Fruit fly (Drosophila melanogaster): Measurements from ENCODE around the gene CG4116.

CG4116 gene

dm6 chrX:3085839-3086238, 18.5 kb upstream of the CG4116 start (continued):
- TF ChIP-seq CG32767 (GFP tag; IDR thresholded peaks at IDR 0.05) = peak; percentile 56
- no peak for TF ChIP-seq Bgb (GFP tag; IDR thresholded peaks at IDR 0.05; ENCODE audit: partially characterized antibody)
- TF ChIP-seq vfl (GFP tag; optimal IDR thresholded peaks at IDR 0.05) = peak; percentile 43
- no peak for TF ChIP-seq Elba2 (GFP tag; optimal IDR thresholded peaks at IDR 0.05)
- TF ChIP-seq MESR4 (GFP tag; optimal IDR thresholded peaks at IDR 0.05) = no peak
- TF ChIP-seq corto (GFP tag; optimal IDR thresholded peaks at IDR 0.05) = peak; percentile 1
- TF ChIP-seq CG9215 (GFP tag; IDR thresholded peaks at IDR 0.05) = no peak; the same call in 1 of the 2 replicates
- 0 out of 2 replicates have a peak, but pooled peaks have one; percentile 26 for TF ChIP-seq Doc2 (GFP tag; IDR thresholded peaks at IDR 0.05)
- no peak for TF ChIP-seq Kr (GFP tag; optimal IDR thresholded peaks at IDR 0.05)
- no peak for TF ChIP-seq nau (GFP tag; optimal IDR thresholded peaks at IDR 0.05)
- TF ChIP-seq run (tag; optimal IDR thresholded peaks at IDR 0.05) = no peak
- TF ChIP-seq Dek (tag; optimal IDR thresholded peaks at IDR 0.05) = no peak
- peak; percentile 33 for TF ChIP-seq ewg (GFP tag; optimal IDR thresholded peaks at IDR 0.05)
- TF ChIP-seq fd64A (GFP tag; optimal IDR thresholded peaks at IDR 0.05) = no peak
- no peak for TF ChIP-seq CG13296 (GFP tag; optimal IDR thresholded peaks at IDR 0.05)
- TF ChIP-seq twi (tag; optimal IDR thresholded peaks at IDR 0.05) = no peak
- peak; percentile 11 for TF ChIP-seq tup (GFP tag; optimal IDR thresholded peaks at IDR 0.05)
- no peak for TF ChIP-seq h (optimal IDR thresholded peaks at IDR 0.05)
- TF ChIP-seq wor (GFP tag; IDR thresholded peaks at IDR 0.05) = peak; percentile 13; the same call in 1 of the 2 replicates
- no peak for TF ChIP-seq gcm (GFP tag; optimal IDR thresholded peaks at IDR 0.05)
- peak; percentile 67; the same call in 1 of the 2 replicates for TF ChIP-seq CG1024 (GFP tag; IDR thresholded peaks at IDR 0.05)
- peak; percentile 74 for TF ChIP-seq Sox102F (GFP tag; optimal IDR thresholded peaks at IDR 0.05)
- peak; percentile 43 for TF ChIP-seq CG1529 (GFP tag; optimal IDR thresholded peaks at IDR 0.05)
- TF ChIP-seq mirr (GFP tag; optimal IDR thresholded peaks at IDR 0.05) = no peak
- TF ChIP-seq CG18619 (GFP tag; optimal IDR thresholded peaks at IDR 0.05) = peak; percentile 30
- 0 out of 3 replicates have a peak, but pooled peaks have one; percentile 42 for TF ChIP-seq CG2889 (GFP tag; IDR thresholded peaks at IDR 0.05)
- TF ChIP-seq CG1602 (GFP tag; optimal IDR thresholded peaks at IDR 0.05) = peak; percentile 59
- no peak for TF ChIP-seq HLH4C (GFP tag; IDR thresholded peaks at IDR 0.05; ENCODE audit: partially characterized antibody)
- TF ChIP-seq CG1792 (GFP tag; optimal IDR thresholded peaks at IDR 0.05) = no peak
- peak; percentile 77 for TF ChIP-seq Antp (GFP tag; optimal IDR thresholded peaks at IDR 0.05)
- TF ChIP-seq HmgD (GFP tag; optimal IDR thresholded peaks at IDR 0.05) = no peak
- TF ChIP-seq pho (GFP tag; optimal IDR thresholded peaks at IDR 0.05) = no peak
- TF ChIP-seq CG3407 (GFP tag; optimal IDR thresholded peaks at IDR 0.05) = peak; percentile 47
- peak; percentile 28 for TF ChIP-seq CG33557 (GFP tag; optimal IDR thresholded peaks at IDR 0.05)
- peak; percentile 57 for TF ChIP-seq mam (GFP tag; optimal IDR thresholded peaks at IDR 0.05)
- TF ChIP-seq CG13624 (GFP tag; optimal IDR thresholded peaks at IDR 0.05) = peak; percentile 52
- TF ChIP-seq pros (GFP tag; optimal IDR thresholded peaks at IDR 0.05) = no peak
- no peak for TF ChIP-seq pita (GFP tag; optimal IDR thresholded peaks at IDR 0.05)
- TF ChIP-seq fru (optimal IDR thresholded peaks at IDR 0.05) = no peak
- TF ChIP-seq CkIIα-i1 (GFP tag; IDR thresholded peaks at IDR 0.05) = no peak
- no peak for TF ChIP-seq Poxn (GFP tag; IDR thresholded peaks at IDR 0.05)
- TF ChIP-seq tx (GFP tag; optimal IDR thresholded peaks at IDR 0.05) = peak; percentile 43
- peak; percentile 95 for TF ChIP-seq Ets65A (GFP tag)
- TF ChIP-seq pum (GFP tag; optimal IDR thresholded peaks at IDR 0.05) = peak; percentile 81
- no peak for TF ChIP-seq C15 (GFP tag; IDR thresholded peaks at IDR 0.05)
- TF ChIP-seq knrl (GFP tag; IDR thresholded peaks at IDR 0.05; ENCODE audit: partially characterized antibody) = no peak
- peak; percentile 69 for TF ChIP-seq Mad (GFP tag; optimal IDR thresholded peaks at IDR 0.05)
- TF ChIP-seq pnt (GFP tag; optimal IDR thresholded peaks at IDR 0.05) = peak; percentile 75
- TF ChIP-seq CG2678 (tag; optimal IDR thresholded peaks at IDR 0.05) = peak; percentile 28
- TF ChIP-seq lola (GFP tag; optimal IDR thresholded peaks at IDR 0.05) = peak in 1 of 3 experiments; percentile 48
- TF ChIP-seq tin (GFP tag; optimal IDR thresholded peaks at IDR 0.05) = peak; percentile 56
- TF ChIP-seq Meics (GFP tag; optimal IDR thresholded peaks at IDR 0.05) = no peak
